Worm (Caenorhabditis elegans): ENCODE measurements around the gene C23G10.2.

Gene C23G10.2

DNA sequence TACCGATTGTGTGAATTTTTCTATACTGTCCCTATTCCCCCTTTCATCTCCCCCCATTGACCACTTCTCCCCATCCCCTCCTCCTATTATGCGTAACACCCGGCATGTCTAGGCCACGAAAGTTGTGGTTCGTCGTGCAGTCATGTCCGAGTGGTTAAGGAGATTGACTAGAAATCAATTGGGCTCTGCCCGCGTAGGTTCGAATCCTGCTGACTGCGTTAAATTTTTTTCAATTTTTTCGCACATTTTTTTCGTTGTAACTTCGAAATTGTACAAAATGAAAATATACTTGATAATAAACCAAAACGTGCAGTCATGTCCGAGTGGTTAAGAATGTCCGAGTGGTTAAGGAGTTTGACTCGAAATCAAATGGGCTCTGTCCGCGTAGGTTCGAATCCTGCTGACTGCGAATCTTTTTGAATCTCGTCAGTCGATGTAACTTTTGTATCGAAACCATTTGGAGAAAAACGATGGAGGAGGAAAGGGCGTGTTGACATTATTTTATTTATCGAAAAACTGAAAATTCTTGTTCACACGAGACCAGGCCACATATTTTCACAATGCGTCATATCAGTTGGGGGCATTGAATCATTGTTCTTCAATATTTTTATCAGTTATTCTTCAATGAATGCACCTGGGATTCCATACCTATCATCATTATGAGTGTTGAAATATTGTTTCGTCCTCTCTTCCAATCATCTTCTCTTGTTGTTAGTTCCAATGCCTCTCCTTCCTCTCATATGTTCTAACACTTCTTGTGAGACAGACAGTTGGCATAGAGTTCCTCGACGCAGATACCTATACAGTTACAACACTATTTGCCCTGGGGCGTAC is 49.0 kb upstream of the C23G10.2 start, which contains the start of gene nfm-1 (continued):
- TF ChIP-seq lsy-2 (tag; optimal IDR thresholded peaks at IDR 0.05) (peak in 1 of 2 experiments; percentile 63), spr-3 (GFP tag; optimal IDR thresholded peaks at IDR 0.05) (peak; percentile 69), php-3 (GFP tag; IDR thresholded peaks at IDR 0.05) (peak; percentile 73), zfp-3 (GFP tag; conservative IDR thresholded peaks at IDR 0.05) (peak; percentile 69; the same call in 1 of the 2 replicates), madf-5 (GFP tag; IDR thresholded peaks at IDR 0.05) (peak; percentile 2 to 77; a peak in 1 of 4 replicates), fkh-10 (GFP tag; optimal IDR thresholded peaks at IDR 0.05) (peak; percentile 43), nhr-6 (tag; optimal IDR thresholded peaks at IDR 0.05) (peak; percentile 27), unc-62 (GFP tag; optimal IDR thresholded peaks at IDR 0.05 in 1 of 2) (peak in 1 of 2 experiments; percentile 84), unc-62 (tag; optimal IDR thresholded peaks at IDR 0.05) (no peak), zip-11 (GFP tag; IDR thresholded peaks at IDR 0.05) (peak; percentile 70; the same call in 1 of the 2 replicates), lin-15B (tag; optimal IDR thresholded peaks at IDR 0.05) (no peak), nhr-76 (tag; optimal IDR thresholded peaks at IDR 0.05) (no peak), T20F7.1 (GFP tag; optimal IDR thresholded peaks at IDR 0.05) (peak; percentile 65), daf-16 (GFP tag; optimal IDR thresholded peaks at IDR 0.05) (peak; percentile 5 to 63), daf-16 (tag; optimal IDR thresholded peaks at IDR 0.05) (peak; percentile 90), hif-1 (tag; optimal IDR thresholded peaks at IDR 0.05) (peak in 1 of 2 experiments; percentile 53), nhr-28 (tag; optimal IDR thresholded peaks at IDR 0.05) (peak; percentile 83), ceh-28 (tag; optimal IDR thresholded peaks at IDR 0.05) (no peak), ces-1 (GFP tag; optimal IDR thresholded peaks at IDR 0.05) (no peak), skn-1 (tag; optimal IDR thresholded peaks at IDR 0.05) (no peak), hmg-1.1 (GFP tag; IDR thresholded peaks at IDR 0.05) (peak; percentile 86), daf-19 (GFP tag; conservative IDR thresholded peaks at IDR 0.05) (peak; percentile 88), rbr-2 (tag; optimal IDR thresholded peaks at IDR 0.05) (peak; percentile 24), vab-7 (GFP tag; IDR thresholded peaks at IDR 0.05) (peak; percentile 77), egl-43 (GFP tag; IDR thresholded peaks at IDR 0.05) (peak; percentile 93), ctbp-1 (GFP tag; IDR thresholded peaks at IDR 0.05) (peak; percentile 82), dpl-1 (GFP tag; optimal IDR thresholded peaks at IDR 0.05) (peak; percentile 33), ztf-11 (tag; optimal IDR thresholded peaks at IDR 0.05) (no peak), duxl-1 (tag; optimal IDR thresholded peaks at IDR 0.05; ENCODE audit: poor library complexity) (peak; percentile 24), mep-1 (tag; optimal IDR thresholded peaks at IDR 0.05) (peak; percentile 63), F26F4.8 (GFP tag; conservative IDR thresholded peaks at IDR 0.05) (peak; percentile 88), T26A8.4 (GFP tag; IDR thresholded peaks at IDR 0.05) (peak; percentile 63; the same call in 1 of the 2 replicates), gei-8 (GFP tag; optimal IDR thresholded peaks at IDR 0.05) (peak; percentile 65), cey-2 (tag; optimal IDR thresholded peaks at IDR 0.05; ENCODE audit: borderline replicate concordance, insufficient read depth) (no peak), dmd-8 (GFP tag; IDR thresholded peaks at IDR 0.05) (peak; percentile 88), aly-2 (tag; optimal IDR thresholded peaks at IDR 0.05) (no peak), unc-39 (tag; optimal IDR thresholded peaks at IDR 0.05) (no peak), lir-3 (tag; optimal IDR thresholded peaks at IDR 0.05) (peak; percentile 8), ZK546.5 (tag; optimal IDR thresholded peaks at IDR 0.05) (no peak), lin-13 (GFP tag; optimal IDR thresholded peaks at IDR 0.05) (peak; percentile 54), ama-1 (optimal IDR thresholded peaks at IDR 0.05) (no peak), zag-1 (tag; optimal IDR thresholded peaks at IDR 0.05) (no peak), R02D3.7 (tag; optimal IDR thresholded peaks at IDR 0.05) (no peak), ceh-82 (tag; optimal IDR thresholded peaks at IDR 0.05) (no peak), tra-1 (GFP tag; IDR thresholded peaks at IDR 0.05) (peak; percentile 84), tag-97 (GFP tag; IDR thresholded peaks at IDR 0.05) (no peak), madf-9 (GFP tag; conservative IDR thresholded peaks at IDR 0.05) (peak; percentile 71), nhr-11 (tag; optimal IDR thresholded peaks at IDR 0.05) (peak; percentile 44), fos-1 (tag; optimal IDR thresholded peaks at IDR 0.05) (no peak), Y75B8A.6 (GFP tag; IDR thresholded peaks at IDR 0.05) (no peak), nhr-102 (tag; optimal IDR thresholded peaks at IDR 0.05) (peak; percentile 61)
